Fruit fly (Drosophila melanogaster): Measurements from ENCODE around the gene TfIIB.

Gene TfIIB

DNA sequence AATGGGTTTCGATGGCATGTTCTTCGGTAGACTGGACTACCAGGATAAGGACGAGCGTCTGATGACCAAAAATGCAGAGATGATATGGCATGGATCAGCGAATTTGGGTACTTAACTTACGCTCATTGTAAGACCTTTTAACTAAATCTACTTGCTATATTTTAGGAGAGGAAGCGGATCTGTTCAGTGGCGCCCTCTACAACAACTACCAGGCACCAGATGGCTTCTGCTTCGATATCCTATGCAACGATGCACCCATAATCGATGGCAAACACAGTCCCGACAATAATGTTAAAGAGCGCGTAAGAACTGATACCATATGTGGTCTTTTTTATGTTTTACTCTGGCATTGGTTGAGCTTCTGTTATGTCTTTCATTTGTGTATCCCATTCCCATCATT lies 27.8 kb downstream of the TfIIB start:
- TF ChIP-seq CG12768 (GFP tag; optimal IDR thresholded peaks at IDR 0.05) (no peak), Clk (GFP tag; optimal IDR thresholded peaks at IDR 0.05) (no peak), cic (GFP tag; optimal IDR thresholded peaks at IDR 0.05) (no peak), ovo (GFP tag; optimal IDR thresholded peaks at IDR 0.05) (no peak), Crg-1 (GFP tag; optimal IDR thresholded peaks at IDR 0.05) (no peak), toe (GFP tag; optimal IDR thresholded peaks at IDR 0.05) (no peak), bab1 (GFP tag; optimal IDR thresholded peaks at IDR 0.05) (no peak)

DNA sequence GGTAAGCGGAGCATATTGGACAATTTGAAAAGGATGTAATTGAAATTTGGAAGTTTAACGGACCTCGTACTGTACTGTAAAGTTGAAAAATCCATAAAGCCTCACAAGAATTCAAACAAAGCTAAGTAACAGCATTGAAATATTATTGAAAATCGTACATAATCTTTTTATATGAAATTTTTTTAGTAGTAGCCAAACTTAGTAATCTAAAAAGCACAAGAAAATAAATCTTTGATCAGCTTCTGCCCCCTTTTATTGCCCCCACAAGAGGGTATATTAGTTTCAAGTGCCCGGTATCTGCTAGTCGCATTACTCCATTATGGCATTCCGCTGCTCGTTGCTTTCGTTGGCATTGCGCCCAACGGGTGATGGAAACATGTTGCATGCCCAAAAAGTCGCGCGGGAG lies 35.7 kb downstream of the TfIIB start:
- TF ChIP-seq CG5204 (GFP tag; optimal IDR thresholded peaks at IDR 0.05) (no peak), cic (GFP tag; optimal IDR thresholded peaks at IDR 0.05) (no peak), toe (GFP tag; optimal IDR thresholded peaks at IDR 0.05) (no peak), Mnt (GFP tag; optimal IDR thresholded peaks at IDR 0.05) (no peak), CG14711 (tag; optimal IDR thresholded peaks at IDR 0.05) (no peak), kay (GFP tag; ENCODE audit: borderline replicate concordance) (no peak), Crg-1 (GFP tag; optimal IDR thresholded peaks at IDR 0.05) (no peak), bab1 (GFP tag; optimal IDR thresholded peaks at IDR 0.05) (no peak), cnc (optimal IDR thresholded peaks at IDR 0.05) (no peak), pad (GFP tag; optimal IDR thresholded peaks at IDR 0.05) (no peak), CG12768 (GFP tag; optimal IDR thresholded peaks at IDR 0.05) (no peak), ovo (GFP tag; optimal IDR thresholded peaks at IDR 0.05) (no peak), CG33017 (tag; optimal IDR thresholded peaks at IDR 0.05) (no peak), Hr96 (GFP tag; optimal IDR thresholded peaks at IDR 0.05) (no peak), CG7045 (GFP tag; optimal IDR thresholded peaks at IDR 0.05) (no peak)

DNA sequence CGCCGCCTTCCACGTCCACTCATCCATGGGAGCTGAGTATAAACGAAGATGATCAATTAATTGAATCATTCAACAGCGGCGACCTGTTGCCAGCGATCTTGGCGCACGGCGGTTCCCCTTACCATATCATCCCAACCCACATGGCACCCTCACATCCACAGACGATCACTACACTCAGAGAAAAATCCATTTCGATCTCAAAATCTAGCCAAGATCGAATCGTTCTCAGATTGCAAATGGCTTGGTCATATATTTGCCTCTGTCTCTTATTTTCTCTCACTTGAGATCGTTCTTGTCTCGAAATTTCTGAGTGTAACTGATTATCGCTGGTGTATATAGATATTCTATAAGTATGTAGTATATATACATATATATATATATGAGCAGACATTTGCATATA lies 37.2 kb downstream of the TfIIB start:
- TF ChIP-seq pad (GFP tag; optimal IDR thresholded peaks at IDR 0.05) (no peak), kay (GFP tag; ENCODE audit: borderline replicate concordance) (peak; percentile 11), Crg-1 (GFP tag; optimal IDR thresholded peaks at IDR 0.05) (no peak), CG7045 (GFP tag; optimal IDR thresholded peaks at IDR 0.05) (peak; percentile 15), bab1 (GFP tag; optimal IDR thresholded peaks at IDR 0.05) (no peak), cic (GFP tag; optimal IDR thresholded peaks at IDR 0.05) (no peak), CG33017 (tag; optimal IDR thresholded peaks at IDR 0.05) (no peak), CG11617 (GFP tag; optimal IDR thresholded peaks at IDR 0.05) (no peak), CG5204 (GFP tag; optimal IDR thresholded peaks at IDR 0.05) (no peak), Clk (GFP tag; optimal IDR thresholded peaks at IDR 0.05) (no peak), CG7101 (tag; optimal IDR thresholded peaks at IDR 0.05) (no peak), cnc (optimal IDR thresholded peaks at IDR 0.05) (no peak)

DNA sequence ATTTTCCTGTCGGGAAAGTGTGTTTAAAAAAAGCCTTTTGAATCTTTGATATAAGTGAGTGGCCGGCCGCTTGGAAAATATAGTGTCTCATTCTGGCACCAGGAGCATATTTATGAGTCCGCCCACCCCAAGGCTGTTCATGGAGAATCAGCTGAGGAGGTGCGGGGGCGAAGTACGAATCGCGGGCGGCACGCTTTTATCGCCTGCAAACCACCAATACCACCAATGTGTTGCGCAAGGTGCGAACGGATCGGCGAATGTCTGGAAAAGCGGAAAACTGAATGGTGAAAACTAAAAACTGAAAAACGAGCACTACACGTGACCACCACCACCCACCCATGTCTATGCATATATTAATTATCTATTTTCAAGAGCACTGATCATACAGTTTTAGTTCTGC lies 37.8 kb downstream of the TfIIB start:
- TF ChIP-seq Crg-1 (GFP tag; optimal IDR thresholded peaks at IDR 0.05): no peak
- TF ChIP-seq Clk (GFP tag; optimal IDR thresholded peaks at IDR 0.05): no peak
- no peak for TF ChIP-seq Hr96 (GFP tag; optimal IDR thresholded peaks at IDR 0.05)
- TF ChIP-seq toe (GFP tag; optimal IDR thresholded peaks at IDR 0.05): no peak
- no peak for TF ChIP-seq kay (GFP tag; ENCODE audit: borderline replicate concordance)
- TF ChIP-seq CG5204 (GFP tag; optimal IDR thresholded peaks at IDR 0.05): no peak
- no peak for TF ChIP-seq CG7101 (tag; optimal IDR thresholded peaks at IDR 0.05)
- TF ChIP-seq bab1 (GFP tag; optimal IDR thresholded peaks at IDR 0.05): no peak
- TF ChIP-seq CG33017 (tag; optimal IDR thresholded peaks at IDR 0.05): no peak
- no peak for TF ChIP-seq pad (GFP tag; optimal IDR thresholded peaks at IDR 0.05)
- no peak for TF ChIP-seq CG7045 (GFP tag; optimal IDR thresholded peaks at IDR 0.05)
- TF ChIP-seq cnc (optimal IDR thresholded peaks at IDR 0.05): no peak
- no peak for TF ChIP-seq CG1620 (GFP tag; optimal IDR thresholded peaks at IDR 0.05)

DNA sequence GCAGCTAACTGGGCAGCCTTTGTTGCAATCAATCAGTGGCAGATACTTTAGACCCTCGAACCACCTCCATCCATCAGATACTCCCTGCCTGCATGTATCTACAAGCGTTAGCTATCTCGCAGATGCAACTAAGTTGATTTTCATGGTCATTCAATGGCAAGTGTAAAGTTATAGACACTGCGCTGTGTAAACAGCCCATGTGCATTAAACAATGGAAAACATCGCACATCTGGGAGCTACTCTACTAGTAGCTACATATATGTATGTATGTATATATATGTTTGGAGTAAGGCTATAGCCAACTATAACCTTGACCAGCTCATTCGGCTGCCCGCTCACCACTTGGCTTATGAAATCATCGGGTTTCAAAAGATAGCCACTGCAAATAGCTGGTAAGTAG lies 39.1 kb downstream of the TfIIB start:
- TF ChIP-seq CG7101 (tag; optimal IDR thresholded peaks at IDR 0.05): no peak
- no peak for TF ChIP-seq CG1620 (GFP tag; optimal IDR thresholded peaks at IDR 0.05)
- TF ChIP-seq CG12768 (GFP tag; optimal IDR thresholded peaks at IDR 0.05): no peak
- TF ChIP-seq CG11617 (GFP tag; optimal IDR thresholded peaks at IDR 0.05): no peak
- no peak for TF ChIP-seq ovo (GFP tag; optimal IDR thresholded peaks at IDR 0.05)
- TF ChIP-seq Crg-1 (GFP tag; optimal IDR thresholded peaks at IDR 0.05): no peak

DNA sequence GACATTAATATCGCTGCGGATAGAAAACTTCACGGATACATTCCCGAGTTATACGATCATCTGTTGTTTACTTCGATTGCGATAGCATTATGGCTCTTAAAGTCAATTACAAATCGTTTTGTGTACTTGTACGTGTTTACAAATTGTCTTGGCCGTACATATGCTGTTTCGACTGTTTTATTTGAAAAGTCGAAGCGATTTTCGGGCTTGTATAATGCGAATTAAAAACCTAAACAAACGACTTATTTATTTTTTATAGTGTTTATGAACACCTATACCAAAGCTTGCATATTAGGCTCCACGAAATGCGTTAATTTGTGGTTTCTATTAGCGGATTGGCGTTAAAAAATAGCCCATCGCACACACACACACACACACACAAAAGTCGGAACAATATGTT lies 41.1 kb downstream of the TfIIB start:
- TF ChIP-seq tj (GFP tag; optimal IDR thresholded peaks at IDR 0.05) (no peak), kay (GFP tag; ENCODE audit: borderline replicate concordance) (peak; percentile 67), Crg-1 (GFP tag; optimal IDR thresholded peaks at IDR 0.05) (no peak), bab1 (GFP tag; optimal IDR thresholded peaks at IDR 0.05) (no peak), CG7045 (GFP tag; optimal IDR thresholded peaks at IDR 0.05) (no peak), Mnt (GFP tag; optimal IDR thresholded peaks at IDR 0.05) (no peak), CG1620 (GFP tag; optimal IDR thresholded peaks at IDR 0.05) (no peak), CG12768 (GFP tag; optimal IDR thresholded peaks at IDR 0.05) (no peak)

DNA sequence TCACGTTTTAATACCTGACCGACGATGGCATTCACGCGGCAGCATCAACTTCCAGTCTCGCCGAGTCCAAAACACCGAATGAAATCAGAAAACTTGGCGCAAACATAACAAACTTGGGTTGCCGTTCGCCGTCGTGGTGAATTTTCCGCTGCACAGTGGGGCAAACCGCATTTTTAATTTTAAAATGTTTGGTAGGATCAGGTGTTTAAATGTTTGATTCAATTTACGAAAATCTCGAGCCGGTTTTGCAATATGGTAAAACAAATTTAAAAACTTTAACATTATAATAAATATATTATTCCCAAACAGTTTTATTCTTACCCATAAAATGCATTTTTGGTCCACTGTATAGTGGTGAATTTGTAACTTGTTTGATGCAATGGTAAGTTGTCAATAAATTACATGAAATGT lies 43.1 kb downstream of the TfIIB start, which contains the start of gene RluA-1:
TSS of gene RluA-1 (minus strand) at position 82 of the 411 bp plus-strand sequence.
- peak; percentile 4 for TF ChIP-seq cic (GFP tag; optimal IDR thresholded peaks at IDR 0.05)
- TF ChIP-seq CG12768 (GFP tag; optimal IDR thresholded peaks at IDR 0.05): peak; percentile 86
- peak; percentile 38 for TF ChIP-seq CG1620 (GFP tag; optimal IDR thresholded peaks at IDR 0.05)
- no peak for TF ChIP-seq cnc (optimal IDR thresholded peaks at IDR 0.05)
- TF ChIP-seq ovo (GFP tag; optimal IDR thresholded peaks at IDR 0.05): peak; percentile 11
- peak; percentile 61 for TF ChIP-seq Hr96 (GFP tag; optimal IDR thresholded peaks at IDR 0.05)
- no peak for TF ChIP-seq CG5204 (GFP tag; optimal IDR thresholded peaks at IDR 0.05)
- peak; percentile 90 for TF ChIP-seq CG33017 (tag; optimal IDR thresholded peaks at IDR 0.05)
- peak; percentile 65 for TF ChIP-seq pad (GFP tag; optimal IDR thresholded peaks at IDR 0.05)
- TF ChIP-seq Crg-1 (GFP tag; optimal IDR thresholded peaks at IDR 0.05): peak; percentile 59
- peak; percentile 40 for TF ChIP-seq tj (GFP tag; optimal IDR thresholded peaks at IDR 0.05)
- peak; percentile 89 for TF ChIP-seq CG7101 (tag; optimal IDR thresholded peaks at IDR 0.05)
- TF ChIP-seq bab1 (GFP tag; optimal IDR thresholded peaks at IDR 0.05): peak; percentile 76
- TF ChIP-seq CG11617 (GFP tag; optimal IDR thresholded peaks at IDR 0.05): peak; percentile 66
- peak; percentile 54 for TF ChIP-seq Mnt (GFP tag; optimal IDR thresholded peaks at IDR 0.05)
- TF ChIP-seq CG14711 (tag; optimal IDR thresholded peaks at IDR 0.05): peak; percentile 85
- TF ChIP-seq CG7045 (GFP tag; optimal IDR thresholded peaks at IDR 0.05): peak; percentile 93
- no peak for TF ChIP-seq toe (GFP tag; optimal IDR thresholded peaks at IDR 0.05)
- peak; percentile 82 for TF ChIP-seq kay (GFP tag; ENCODE audit: borderline replicate concordance)
- TF ChIP-seq Clk (GFP tag; optimal IDR thresholded peaks at IDR 0.05): peak; percentile 28

All from whole organism, adult.